Worm (Caenorhabditis elegans): ENCODE results near the gene erd-2.1.

ce11 chrX:10184708-10185107, 26.1 kb upstream of the erd-2.1 start:
- TF ChIP-seq nhr-11 (tag; optimal IDR thresholded peaks at IDR 0.05) = no peak
- TF ChIP-seq snpc-4 (tag; optimal IDR thresholded peaks at IDR 0.05) = no peak
- TF ChIP-seq unc-62 (GFP tag; optimal IDR thresholded peaks at IDR 0.05 in 1 of 2) = no peak
- no peak for TF ChIP-seq unc-62 (tag; optimal IDR thresholded peaks at IDR 0.05)
- TF ChIP-seq ctbp-1 (GFP tag; IDR thresholded peaks at IDR 0.05) = no peak
- no peak for TF ChIP-seq mxl-3 (GFP tag; optimal IDR thresholded peaks at IDR 0.05)
- TF ChIP-seq aly-2 (tag; optimal IDR thresholded peaks at IDR 0.05) = no peak
- TF ChIP-seq lin-39 (tag; optimal IDR thresholded peaks at IDR 0.05) = no peak
- no peak for TF ChIP-seq pqm-1 (tag; optimal IDR thresholded peaks at IDR 0.05)
- no peak for TF ChIP-seq ama-1 (optimal IDR thresholded peaks at IDR 0.05)

All from whole organism, L4 larva.